Worm (Caenorhabditis elegans): ENCODE measurements around the gene W09B6.4.

Gene W09B6.4

ce11 chrII:1149390-1149789, 8.8 kb upstream of the W09B6.4 start:
- TF ChIP-seq ceh-24 (tag; optimal IDR thresholded peaks at IDR 0.05) (no peak), zip-5 (tag; optimal IDR thresholded peaks at IDR 0.05) (no peak), che-1 (tag; optimal IDR thresholded peaks at IDR 0.05) (no peak), T23F11.4 (GFP tag; optimal IDR thresholded peaks at IDR 0.05) (no peak), C08G9.2 (tag; optimal IDR thresholded peaks at IDR 0.05) (no peak), ceh-18 (tag; optimal IDR thresholded peaks at IDR 0.05) (no peak)

ce11 chrII:1143173-1143738, 2.6 kb upstream of the W09B6.4 start:
- TF ChIP-seq eyg-1 (tag; optimal IDR thresholded peaks at IDR 0.05): no peak
- TF ChIP-seq ceh-24 (tag; optimal IDR thresholded peaks at IDR 0.05): no peak
- no peak for TF ChIP-seq hlh-15 (tag; optimal IDR thresholded peaks at IDR 0.05)
- TF ChIP-seq elt-2 (tag; optimal IDR thresholded peaks at IDR 0.05): no peak
- TF ChIP-seq ceh-19 (GFP tag; optimal IDR thresholded peaks at IDR 0.05): no peak
- no peak for TF ChIP-seq F13H6.1 (tag; optimal IDR thresholded peaks at IDR 0.05)
- no peak for TF ChIP-seq Y22D7AL.16 (tag; optimal IDR thresholded peaks at IDR 0.05)
- TF ChIP-seq hlh-8 (tag; optimal IDR thresholded peaks at IDR 0.05): no peak
- TF ChIP-seq pag-3 (tag; optimal IDR thresholded peaks at IDR 0.05; ENCODE audit: borderline replicate concordance): no peak
- TF ChIP-seq pha-2 (tag; optimal IDR thresholded peaks at IDR 0.05): no peak
- no peak for TF ChIP-seq ttx-3 (tag; optimal IDR thresholded peaks at IDR 0.05)
- no peak for TF ChIP-seq ets-4 (tag; optimal IDR thresholded peaks at IDR 0.05)
- TF ChIP-seq ahr-1 (tag; optimal IDR thresholded peaks at IDR 0.05): no peak
- TF ChIP-seq ceh-22 (tag; optimal IDR thresholded peaks at IDR 0.05): no peak
- no peak for TF ChIP-seq ceh-45 (GFP tag; IDR thresholded peaks at IDR 0.05)

- peak; percentile 1 for TF ChIP-seq hlh-6 (tag; optimal IDR thresholded peaks at IDR 0.05)
- TF ChIP-seq ceh-24 (tag; optimal IDR thresholded peaks at IDR 0.05): no peak
These were observed 1.3 kb upstream of the W09B6.4 start for ce11 chrII:1141720-1142574.

- no peak for TF ChIP-seq ceh-31 (tag; optimal IDR thresholded peaks at IDR 0.05)
- TF ChIP-seq che-1 (tag; optimal IDR thresholded peaks at IDR 0.05): no peak
- no peak for TF ChIP-seq ceh-45 (GFP tag; IDR thresholded peaks at IDR 0.05)
- TF ChIP-seq elt-2 (tag; optimal IDR thresholded peaks at IDR 0.05): peak; percentile 89
These were observed 2.0 kb downstream of the W09B6.4 start for ce11 chrII:1138618-1139017.

ce11 chrII:1136485-1136884, 4.2 kb downstream of the W09B6.4 start, which contains the start of gene pod-2:
pod-2 (plus strand) TSS chrII:1136785.
- no peak for TF ChIP-seq unc-86 (tag; optimal IDR thresholded peaks at IDR 0.05)
- no peak for TF ChIP-seq rnt-1 (tag; optimal IDR thresholded peaks at IDR 0.05)
- no peak for TF ChIP-seq fkh-10 (GFP tag; optimal IDR thresholded peaks at IDR 0.05)
- no peak for TF ChIP-seq zip-5 (tag; optimal IDR thresholded peaks at IDR 0.05)
- no peak for TF ChIP-seq nhr-11 (tag; optimal IDR thresholded peaks at IDR 0.05)
- TF ChIP-seq ceh-45 (GFP tag; IDR thresholded peaks at IDR 0.05): no peak
- TF ChIP-seq unc-55 (GFP tag; optimal IDR thresholded peaks at IDR 0.05): no peak
- no peak for TF ChIP-seq unc-3 (GFP tag; conservative IDR thresholded peaks at IDR 0.05)
- no peak for TF ChIP-seq unc-3 (tag; optimal IDR thresholded peaks at IDR 0.05)
- no peak for TF ChIP-seq ceh-31 (tag; optimal IDR thresholded peaks at IDR 0.05)
- TF ChIP-seq hlh-8 (tag; optimal IDR thresholded peaks at IDR 0.05): no peak
- no peak for TF ChIP-seq ref-2 (tag; optimal IDR thresholded peaks at IDR 0.05)
- no peak for TF ChIP-seq fkh-6 (tag; optimal IDR thresholded peaks at IDR 0.05)
- no peak for TF ChIP-seq ceh-24 (tag; optimal IDR thresholded peaks at IDR 0.05)
- TF ChIP-seq ttx-3 (tag; optimal IDR thresholded peaks at IDR 0.05): no peak
- no peak for TF ChIP-seq lin-11 (tag; optimal IDR thresholded peaks at IDR 0.05)
- no peak for TF ChIP-seq pqm-1 (tag; optimal IDR thresholded peaks at IDR 0.05)
- TF ChIP-seq hlh-15 (tag; optimal IDR thresholded peaks at IDR 0.05): no peak
- TF ChIP-seq nhr-232 (tag; optimal IDR thresholded peaks at IDR 0.05): no peak

All from whole organism, late embryonic.